Worm (Caenorhabditis elegans) whole organism, L4 larva: Measurements from ENCODE around the gene C29E4.9.

Experiments used
- ceh-82 ChIP-seq: sonication (generic microtip); optimal IDR thresholded peaks from 2 replicates; lab custom pipeline; 2017; ENCODE audit warnings: missing biosample characterization, missing genetic modification characterization
- cey-2 ChIP-seq: sonication (generic microtip); optimal IDR thresholded peaks from 3 replicates; lab custom pipeline; 2017; ENCODE audit warnings: missing genetic modification characterization, mild to moderate bottlenecking, missing compliant biosample characterization, antibody characterized with exemption, borderline replicate concordance; ENCODE audit not compliant: insufficient read depth
- lin-15B ChIP-seq: fragments of 150-350 bp; sonication (generic microtip); optimal IDR thresholded peaks from 3 replicates; lab custom pipeline; 2014; ENCODE audit warnings: missing biosample characterization, missing genetic modification characterization
- mdt-29 ChIP-seq: fragments of 200-800 bp; sonication (Bioruptor generic); IDR thresholded peaks from 2 replicates; pipeline ENCODE4 v1.3.6; 2022; ENCODE audit warnings: missing genetic modification reagents, missing genetic modification characterization, missing compliant biosample characterization
- pha-4 ChIP-seq, 2 experiments: fragments of 150-350 bp in 1 of 2; fragments of 200-800 bp in 1 of 2; sonication (Bioruptor generic) in 1 of 2; IDR thresholded peaks in 1 of 2; optimal IDR thresholded peaks in 1 of 2; 2 replicates each; pipeline versions ENCODE4 v1.3.6 to Lab custom; 2014 to 2022; ENCODE audit warnings: missing genetic modification characterization in 2 of 2, missing genetic modification reagents in 2 of 2, missing biosample characterization in 1 of 2, missing compliant biosample characterization in 1 of 2
- set-16 ChIP-seq: fragments of 200-800 bp; sonication (Bioruptor generic); IDR thresholded peaks from 2 replicates; pipeline ENCODE4 v1.3.6; 2022; ENCODE audit warnings: missing genetic modification reagents, missing genetic modification characterization, missing compliant biosample characterization
- unc-62 ChIP-seq, 3 experiments: fragments of 150-350 bp in 1 of 3; sonication (generic microtip); optimal IDR thresholded peaks in 2 of 3; peaks in 1 of 3; 1 replicate in 1 of 3; 2 replicates in 2 of 3; lab custom pipeline; 2014 to 2017; ENCODE audit warnings: missing biosample characterization in 3 of 3, missing genetic modification characterization in 3 of 3, missing genetic modification reagents in 3 of 3, missing genotype in 1 of 3
- zag-1 ChIP-seq: fragments of 150-350 bp; optimal IDR thresholded peaks from 2 replicates; lab custom pipeline; 2014; ENCODE audit warnings: missing biosample characterization, missing genetic modification characterization

DNA sequence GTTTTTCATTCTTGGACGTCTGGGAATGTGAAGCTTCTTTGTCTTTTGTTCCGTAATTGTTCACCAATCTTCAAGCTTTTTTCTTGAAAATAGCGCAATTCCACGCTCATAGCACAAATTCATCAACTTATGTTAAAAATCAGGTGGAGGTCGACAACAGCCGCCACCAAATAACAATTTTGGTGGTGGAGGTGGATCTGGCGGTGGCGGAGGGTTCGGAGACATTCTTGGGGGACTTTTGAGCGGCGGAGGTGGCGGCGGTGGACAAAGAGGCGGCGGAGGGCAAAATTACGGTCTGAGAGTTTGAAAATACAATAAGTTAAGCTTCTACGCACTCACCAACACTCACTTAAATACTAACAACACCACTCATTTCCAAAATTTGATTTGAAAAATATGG, 25.1 kb upstream of the C29E4.9 start:
- TF ChIP-seq pha-4 (GFP tag; IDR thresholded peaks at IDR 0.05; lab: Robert Waterston, UW), result no peak
- no peak for TF ChIP-seq pha-4 (tag; optimal IDR thresholded peaks at IDR 0.05; lab: Kevin White, UChicago)
- no peak for TF ChIP-seq lin-15B (tag; lab: Kevin White, UChicago)
- peak; percentile 64 for TF ChIP-seq set-16 (GFP tag; lab: Robert Waterston, UW)
- no peak for TF ChIP-seq mdt-29 (GFP tag; lab: Robert Waterston, UW)
- no peak for TF ChIP-seq zag-1 (tag; lab: Kevin White, UChicago)
- TF ChIP-seq unc-62 (GFP tag; optimal IDR thresholded peaks at IDR 0.05 in 1 of 2; lab: Kevin White, UChicago), result no peak
- TF ChIP-seq unc-62 (tag; optimal IDR thresholded peaks at IDR 0.05; lab: Kevin White, UChicago), result no peak
- no peak for TF ChIP-seq ceh-82 (tag; lab: Kevin White, UChicago)
- no peak for TF ChIP-seq cey-2 (tag; lab: Kevin White, UChicago)
